Worm (Caenorhabditis elegans): ENCODE results near the gene fbxc-47.

fbxc-47 gene

ce11 chrIV:3764012-3764549, 41.2 kb upstream of the fbxc-47 start:
- no peak for TF ChIP-seq nhr-19 (GFP tag; conservative IDR thresholded peaks at IDR 0.05)
- TF ChIP-seq pqm-1 (tag; optimal IDR thresholded peaks at IDR 0.05), result no peak
- no peak for TF ChIP-seq Y116A8C.19 (tag; optimal IDR thresholded peaks at IDR 0.05; ENCODE audit: borderline replicate concordance)
- TF ChIP-seq C34B4.2 (tag; optimal IDR thresholded peaks at IDR 0.05), result no peak
- no peak for TF ChIP-seq unc-30 (tag; optimal IDR thresholded peaks at IDR 0.05)
- no peak for TF ChIP-seq lin-39 (tag; optimal IDR thresholded peaks at IDR 0.05)
- peak; percentile 1 for TF ChIP-seq dsc-1 (tag; optimal IDR thresholded peaks at IDR 0.05)
- TF ChIP-seq grh-1 (GFP tag; IDR thresholded peaks at IDR 0.05), result no peak
- TF ChIP-seq snu-23 (GFP tag; optimal IDR thresholded peaks at IDR 0.05), result no peak
- TF ChIP-seq egl-13 (tag; optimal IDR thresholded peaks at IDR 0.05), result no peak
- TF ChIP-seq ceh-8 (GFP tag; optimal IDR thresholded peaks at IDR 0.05), result peak; percentile 54
- TF ChIP-seq nhr-76 (tag; optimal IDR thresholded peaks at IDR 0.05), result no peak
- TF ChIP-seq nhr-77 (tag; optimal IDR thresholded peaks at IDR 0.05), result no peak

- TF ChIP-seq lin-14 (GFP tag; optimal IDR thresholded peaks at IDR 0.05) (no peak), rnt-1 (tag; optimal IDR thresholded peaks at IDR 0.05) (peak; percentile 34)
Measured at ce11 chrIV:3765457-3765856, 39.9 kb upstream of the fbxc-47 start.

DNA sequence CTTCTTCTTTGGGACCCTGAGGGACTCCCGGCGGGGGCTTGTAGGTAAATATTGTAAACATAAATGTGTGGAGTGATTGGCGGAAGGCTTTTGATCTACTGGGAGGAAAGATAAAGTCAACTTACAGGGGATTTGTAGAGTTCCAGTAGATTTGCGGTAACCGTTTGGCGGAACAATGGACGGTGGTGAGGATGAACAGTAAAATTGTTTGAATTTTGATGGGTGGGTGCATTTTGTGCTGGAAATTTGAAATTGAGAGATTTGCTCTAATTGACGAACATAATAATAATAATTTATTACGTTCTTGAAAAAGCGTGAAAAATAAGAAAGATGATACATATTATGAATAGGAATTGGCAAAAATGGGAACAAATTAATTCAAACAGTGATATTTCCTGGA, 38.7 kb upstream of the fbxc-47 start, which contains the start of gene vab-2:
TSS of gene vab-2 (minus strand) at position 238 of the 400 bp plus-strand sequence.
- TF ChIP-seq C04F5.9 (tag; optimal IDR thresholded peaks at IDR 0.05) (no peak), unc-98 (GFP tag; IDR thresholded peaks at IDR 0.05) (no peak), efl-1 (optimal IDR thresholded peaks at IDR 0.05) (no peak), efl-1 (GFP tag; optimal IDR thresholded peaks at IDR 0.05 in 1 of 2) (no peak), pag-3 (tag; optimal IDR thresholded peaks at IDR 0.05; ENCODE audit: borderline replicate concordance, insufficient read depth) (no peak), tbx-2 (tag; optimal IDR thresholded peaks at IDR 0.05) (no peak), pqm-1 (tag; optimal IDR thresholded peaks at IDR 0.05) (no peak), nhr-85 (tag) (no peak), sptf-1 (tag; optimal IDR thresholded peaks at IDR 0.05) (no peak), C34B4.2 (tag; optimal IDR thresholded peaks at IDR 0.05) (no peak), mef-2 (tag; optimal IDR thresholded peaks at IDR 0.05) (no peak), alr-1 (tag; optimal IDR thresholded peaks at IDR 0.05; ENCODE audit: borderline replicate concordance) (no peak), ceh-88 (GFP tag; IDR thresholded peaks at IDR 0.05) (no peak), egl-13 (tag; optimal IDR thresholded peaks at IDR 0.05) (no peak), rnt-1 (tag; optimal IDR thresholded peaks at IDR 0.05) (no peak), snu-23 (GFP tag; optimal IDR thresholded peaks at IDR 0.05) (no peak), isw-1 (GFP tag; IDR thresholded peaks at IDR 0.05) (no peak), pax-3 (tag; optimal IDR thresholded peaks at IDR 0.05) (no peak), unc-86 (tag; optimal IDR thresholded peaks at IDR 0.05) (no peak)

- no peak for TF ChIP-seq lir-3 (tag; optimal IDR thresholded peaks at IDR 0.05; ENCODE audit: poor library complexity)
- TF ChIP-seq ztf-4 (tag; optimal IDR thresholded peaks at IDR 0.05), result no peak
- no peak for TF ChIP-seq nhr-11 (tag; optimal IDR thresholded peaks at IDR 0.05)
- TF ChIP-seq ces-1 (GFP tag; optimal IDR thresholded peaks at IDR 0.05), result no peak
- no peak for TF ChIP-seq pax-3 (tag; optimal IDR thresholded peaks at IDR 0.05)
- no peak for TF ChIP-seq hlh-17 (GFP tag; optimal IDR thresholded peaks at IDR 0.05; ENCODE audit: borderline replicate concordance)
- no peak for TF ChIP-seq zag-1 (tag; optimal IDR thresholded peaks at IDR 0.05)
Measured at ce11 chrIV:3767749-3768148, 37.6 kb upstream of the fbxc-47 start.

- TF ChIP-seq lin-39 (tag; optimal IDR thresholded peaks at IDR 0.05), result no peak
- TF ChIP-seq skn-1 (tag; optimal IDR thresholded peaks at IDR 0.05), result no peak
- TF ChIP-seq nhr-237 (tag; optimal IDR thresholded peaks at IDR 0.05), result no peak
- no peak for TF ChIP-seq ceh-90 (tag; optimal IDR thresholded peaks at IDR 0.05)
- TF ChIP-seq irx-1 (tag; optimal IDR thresholded peaks at IDR 0.05), result no peak
- TF ChIP-seq aha-1 (tag; optimal IDR thresholded peaks at IDR 0.05), result no peak
- TF ChIP-seq sox-4 (tag; optimal IDR thresholded peaks at IDR 0.05), result peak; percentile 67
- no peak for TF ChIP-seq sup-37 (GFP tag; optimal IDR thresholded peaks at IDR 0.05)
- no peak for TF ChIP-seq Y116A8C.19 (tag; optimal IDR thresholded peaks at IDR 0.05; ENCODE audit: borderline replicate concordance)
- TF ChIP-seq fkh-10 (GFP tag; optimal IDR thresholded peaks at IDR 0.05), result no peak
- no peak for TF ChIP-seq mab-9 (GFP tag; IDR thresholded peaks at IDR 0.05)
- TF ChIP-seq nhr-19 (GFP tag; conservative IDR thresholded peaks at IDR 0.05), result no peak
- no peak for TF ChIP-seq nhr-90 (tag; optimal IDR thresholded peaks at IDR 0.05; ENCODE audit: poor library complexity)
- peak; percentile 88 for TF ChIP-seq fkh-8 (tag; optimal IDR thresholded peaks at IDR 0.05)
- TF ChIP-seq nhr-28 (tag; optimal IDR thresholded peaks at IDR 0.05), result no peak
Measured at ce11 chrIV:3774160-3774559, 31.2 kb upstream of the fbxc-47 start.

Measured in whole organism, L1 larva.